Fruit fly (Drosophila melanogaster): ENCODE results near the gene Hsp70Aa.

The Hsp70Aa gene

dm6 chr3R:11945450-11946317, 10.7 kb downstream of the Hsp70Aa start:
- no peak for TF ChIP-seq CG4496 (GFP tag; IDR thresholded peaks at IDR 0.05)
- TF ChIP-seq CG8301 (tag; optimal IDR thresholded peaks at IDR 0.05): peak; percentile 60
- no peak for TF ChIP-seq Snoo (tag; optimal IDR thresholded peaks at IDR 0.05)
- TF ChIP-seq Ets98B (GFP tag; IDR thresholded peaks at IDR 0.05): peak; percentile 18; the same call in 1 of the 2 replicates
- TF ChIP-seq CG17806 (tag; optimal IDR thresholded peaks at IDR 0.05): peak; percentile 12
- peak; percentile 60 for TF ChIP-seq CG9948 (tag; optimal IDR thresholded peaks at IDR 0.05)
- TF ChIP-seq CG34367 (tag; optimal IDR thresholded peaks at IDR 0.05): peak; percentile 4
- peak; percentile 78 for TF ChIP-seq EcR (GFP tag; optimal IDR thresholded peaks at IDR 0.05)
- TF ChIP-seq fd96Ca (GFP tag; IDR thresholded peaks at IDR 0.05): no peak; the same call in 2 of the 3 replicates
- no peak for TF ChIP-seq CG10348 (GFP tag; IDR thresholded peaks at IDR 0.05)
- TF ChIP-seq CG14655 (GFP tag; optimal IDR thresholded peaks at IDR 0.05): peak; percentile 70
- TF ChIP-seq CG13204 (GFP tag; optimal IDR thresholded peaks at IDR 0.05): peak; percentile 59
- TF ChIP-seq CG8159 (tag; optimal IDR thresholded peaks at IDR 0.05): peak; percentile 66

- TF ChIP-seq CG4496 (GFP tag; IDR thresholded peaks at IDR 0.05): no peak
- peak; percentile 17 for TF ChIP-seq CG14655 (GFP tag; optimal IDR thresholded peaks at IDR 0.05)
Observed at dm6 chr3R:11941116-11941515, 15.2 kb downstream of the Hsp70Aa start.

dm6 chr3R:11937427-11938114, 18.8 kb downstream of the Hsp70Aa start:
- TF ChIP-seq Pif1A (GFP tag; optimal IDR thresholded peaks at IDR 0.05) (peak; percentile 10), fd96Ca (GFP tag; IDR thresholded peaks at IDR 0.05) (peak; percentile 88), CG14655 (GFP tag; optimal IDR thresholded peaks at IDR 0.05) (peak; percentile 64), D1 (tag; optimal IDR thresholded peaks at IDR 0.05) (peak; percentile 7), CG17806 (tag; optimal IDR thresholded peaks at IDR 0.05) (peak; percentile 69), CG13204 (GFP tag; optimal IDR thresholded peaks at IDR 0.05) (peak; percentile 60), CG32121 (GFP tag; IDR thresholded peaks at IDR 0.05) (peak; percentile 57), EcR (GFP tag; optimal IDR thresholded peaks at IDR 0.05) (peak; percentile 64), CG4496 (GFP tag; IDR thresholded peaks at IDR 0.05) (peak; percentile 75), gl (tag; optimal IDR thresholded peaks at IDR 0.05) (no peak), CG9948 (tag; optimal IDR thresholded peaks at IDR 0.05) (peak; percentile 34), CG8159 (tag; optimal IDR thresholded peaks at IDR 0.05) (peak; percentile 58), Pif1B (GFP tag; optimal IDR thresholded peaks at IDR 0.05) (peak; percentile 12), Snoo (tag; optimal IDR thresholded peaks at IDR 0.05) (no peak), CG12605 (GFP tag; IDR thresholded peaks at IDR 0.05) (peak; percentile 57; the same call in 1 of the 2 replicates), Ets98B (GFP tag; IDR thresholded peaks at IDR 0.05) (peak; percentile 72), CG34367 (tag; optimal IDR thresholded peaks at IDR 0.05) (no peak), CG15710 (tag; optimal IDR thresholded peaks at IDR 0.05) (peak; percentile 18), CG10348 (GFP tag; IDR thresholded peaks at IDR 0.05) (no peak), rn (GFP tag; IDR thresholded peaks at IDR 0.05) (peak; percentile 65), CG8301 (tag; optimal IDR thresholded peaks at IDR 0.05) (peak; percentile 51)

- TF ChIP-seq CG14655 (GFP tag; optimal IDR thresholded peaks at IDR 0.05) (no peak), fd96Ca (GFP tag; IDR thresholded peaks at IDR 0.05) (no peak), CG13204 (GFP tag; optimal IDR thresholded peaks at IDR 0.05) (no peak), CG10348 (GFP tag; IDR thresholded peaks at IDR 0.05) (no peak), CG32121 (GFP tag; IDR thresholded peaks at IDR 0.05) (no peak), CG12605 (GFP tag; IDR thresholded peaks at IDR 0.05) (no peak), CG4496 (GFP tag; IDR thresholded peaks at IDR 0.05) (no peak), gl (tag; optimal IDR thresholded peaks at IDR 0.05) (no peak), rn (GFP tag; IDR thresholded peaks at IDR 0.05) (no peak), Snoo (tag; optimal IDR thresholded peaks at IDR 0.05) (no peak)
Observed at dm6 chr3R:11933903-11934302, 22.4 kb downstream of the Hsp70Aa start.

dm6 chr3R:11930962-11931361, 25.4 kb downstream of the Hsp70Aa start, which contains the start of gene CG14731:
Gene CG14731 (plus strand): TSS chr3R:11931262.
- TF ChIP-seq fd96Ca (GFP tag; IDR thresholded peaks at IDR 0.05) (no peak), EcR (GFP tag; optimal IDR thresholded peaks at IDR 0.05) (no peak), CG13204 (GFP tag; optimal IDR thresholded peaks at IDR 0.05) (no peak), CG8301 (tag; optimal IDR thresholded peaks at IDR 0.05) (no peak), Pif1A (GFP tag; optimal IDR thresholded peaks at IDR 0.05) (no peak), rn (GFP tag; IDR thresholded peaks at IDR 0.05) (no peak)

- TF ChIP-seq CG12605 (GFP tag; IDR thresholded peaks at IDR 0.05) (peak; percentile 77), Ets98B (GFP tag; IDR thresholded peaks at IDR 0.05) (peak; percentile 80), fd96Ca (GFP tag; IDR thresholded peaks at IDR 0.05) (peak; percentile 72), EcR (GFP tag; optimal IDR thresholded peaks at IDR 0.05) (no peak), CG32121 (GFP tag; IDR thresholded peaks at IDR 0.05) (peak; percentile 74), CG4496 (GFP tag; IDR thresholded peaks at IDR 0.05) (peak; percentile 91), CG8159 (tag; optimal IDR thresholded peaks at IDR 0.05) (peak; percentile 86), Pif1B (GFP tag; optimal IDR thresholded peaks at IDR 0.05) (peak; percentile 88), Snoo (tag; optimal IDR thresholded peaks at IDR 0.05) (peak; percentile 27), Pif1A (GFP tag; optimal IDR thresholded peaks at IDR 0.05) (peak; percentile 83), CG17806 (tag; optimal IDR thresholded peaks at IDR 0.05) (peak; percentile 88), CG10348 (GFP tag; IDR thresholded peaks at IDR 0.05) (no peak), CG13204 (GFP tag; optimal IDR thresholded peaks at IDR 0.05) (peak; percentile 53), CG15710 (tag; optimal IDR thresholded peaks at IDR 0.05) (peak; percentile 86), rn (GFP tag; IDR thresholded peaks at IDR 0.05) (peak; percentile 58), D1 (tag; optimal IDR thresholded peaks at IDR 0.05) (peak; percentile 74), CG8301 (tag; optimal IDR thresholded peaks at IDR 0.05) (peak; percentile 89), CG14655 (GFP tag; optimal IDR thresholded peaks at IDR 0.05) (peak; percentile 92), CG9948 (tag; optimal IDR thresholded peaks at IDR 0.05) (peak; percentile 86), gl (tag; optimal IDR thresholded peaks at IDR 0.05) (peak; percentile 56), CG34367 (tag; optimal IDR thresholded peaks at IDR 0.05) (peak; percentile 88)
Observed at dm6 chr3R:11920605-11921004, 35.7 kb downstream of the Hsp70Aa start.

Measured in whole organism, pupa.